Fruit fly (Drosophila melanogaster) whole organism, embryonic: Measurements from ENCODE around the gene mRpS2.

ENCODE experiments used
- Atf6 ChIP-seq: fragments of 200-800 bp; sonication (Bioruptor generic); IDR thresholded peaks from 2 replicates; pipeline ENCODE4 v1.3.6; 2022; ENCODE audit warnings: missing biosample characterization, missing genetic modification characterization
- CG10959 ChIP-seq: fragments of 200-800 bp; sonication (Bioruptor generic); IDR thresholded peaks from 2 replicates; pipeline ENCODE4 v1.3.6; 2022; ENCODE audit warnings: missing biosample characterization, missing genetic modification characterization
- CG11093 ChIP-seq: fragments of 200-800 bp; sonication (Bioruptor generic); IDR thresholded peaks from 3 replicates; pipeline ENCODE4 v1.3.6; 2022; ENCODE audit warnings: missing biosample characterization, missing genetic modification characterization
- CG11504 ChIP-seq: fragments of 200-800 bp; sonication (Bioruptor generic); optimal IDR thresholded peaks from 3 replicates; lab custom pipeline; 2019; ENCODE audit warnings: missing biosample characterization, mild to moderate bottlenecking, missing genetic modification characterization, moderate library complexity
- CG12219 ChIP-seq: fragments of 200-800 bp; sonication (Bioruptor generic); optimal IDR thresholded peaks from 3 replicates; lab custom pipeline; 2018; ENCODE audit warnings: missing biosample characterization, mild to moderate bottlenecking, missing genetic modification characterization
- CG14014 ChIP-seq: fragments of 200-800 bp; sonication (Bioruptor generic); IDR thresholded peaks from 2 replicates; pipeline ENCODE4 v1.3.6; 2022; ENCODE audit warnings: missing biosample characterization, missing genetic modification characterization
- CG14667 ChIP-seq: fragments of 200-800 bp; sonication (Bioruptor generic); IDR thresholded peaks from 2 replicates; pipeline ENCODE4 v1.3.6; 2022; ENCODE audit warnings: missing biosample characterization, missing genetic modification characterization
- CG14860 ChIP-seq: fragments of 200-800 bp; sonication (Bioruptor generic); IDR thresholded peaks from 3 replicates; pipeline ENCODE4 v1.3.6; 2022; ENCODE audit warnings: missing biosample characterization, missing genetic modification characterization; ENCODE audit not compliant: partially characterized antibody
- CG15514 ChIP-seq: fragments of 200-800 bp; sonication (Bioruptor generic); optimal IDR thresholded peaks from 3 replicates; lab custom pipeline; 2017; ENCODE audit warnings: missing biosample characterization, missing genetic modification characterization, mild to moderate bottlenecking, moderate library complexity, missing genetic modification reagents
- CG17359 ChIP-seq: fragments of 200-800 bp; sonication (Bioruptor generic); optimal IDR thresholded peaks from 3 replicates; lab custom pipeline; 2018; ENCODE audit warnings: missing biosample characterization, mild to moderate bottlenecking, missing genetic modification characterization, moderate library complexity
- CG17568 ChIP-seq: fragments of 200-800 bp; sonication (Bioruptor generic); optimal IDR thresholded peaks from 2 replicates; lab custom pipeline; 2018; ENCODE audit warnings: missing biosample characterization, mild to moderate bottlenecking, missing genetic modification characterization, moderate library complexity
- CG17829 ChIP-seq: fragments of 200-800 bp; optimal IDR thresholded peaks from 2 replicates; lab custom pipeline; 2019; ENCODE audit warnings: missing biosample characterization, mild to moderate bottlenecking, missing genetic modification characterization, moderate library complexity
- CG18011 ChIP-seq: fragments of 200-800 bp; sonication (Bioruptor generic); optimal IDR thresholded peaks from 2 replicates; lab custom pipeline; 2017; ENCODE audit warnings: missing biosample characterization, missing genetic modification characterization, mild to moderate bottlenecking, moderate library complexity, missing genotype
- CG18262 ChIP-seq: fragments of 200-800 bp; optimal IDR thresholded peaks from 3 replicates; lab custom pipeline; 2019; ENCODE audit warnings: missing biosample characterization, mild to moderate bottlenecking, missing genetic modification characterization, moderate library complexity
- CG3065 ChIP-seq: fragments of 200-800 bp; sonication (Bioruptor generic); optimal IDR thresholded peaks from 2 replicates; lab custom pipeline; 2016; ENCODE audit warnings: missing biosample characterization, missing genetic modification characterization
- CG31224 ChIP-seq: fragments of 200-800 bp; sonication (Bioruptor generic); IDR thresholded peaks from 2 replicates; pipeline ENCODE4 v1.3.6; 2022; ENCODE audit warnings: missing biosample characterization, missing genetic modification characterization
- CG3838 ChIP-seq: fragments of 200-800 bp; sonication (Bioruptor generic); optimal IDR thresholded peaks from 3 replicates; lab custom pipeline; 2016; ENCODE audit warnings: missing biosample characterization, missing genetic modification characterization
- CG6765 ChIP-seq: fragments of 200-800 bp; sonication (Bioruptor generic); optimal IDR thresholded peaks from 3 replicates; lab custom pipeline; 2017; ENCODE audit warnings: missing biosample characterization, mild to moderate bottlenecking, missing genetic modification characterization
- CG6854 ChIP-seq: fragments of 200-800 bp; sonication (Bioruptor generic); optimal IDR thresholded peaks from 3 replicates; lab custom pipeline; 2017; ENCODE audit warnings: missing biosample characterization, mild to moderate bottlenecking, missing genetic modification characterization
- CG7556 ChIP-seq: fragments of 200-800 bp; sonication (Bioruptor generic); optimal IDR thresholded peaks from 2 replicates; lab custom pipeline; 2017; ENCODE audit warnings: missing biosample characterization, mild to moderate bottlenecking, missing genetic modification characterization
- CG8924 ChIP-seq: fragments of 200-800 bp; optimal IDR thresholded peaks from 3 replicates; lab custom pipeline; 2019; ENCODE audit warnings: missing biosample characterization, mild to moderate bottlenecking, missing genetic modification characterization, moderate library complexity
- CoRest ChIP-seq: fragments of 200-800 bp; sonication (Bioruptor generic); optimal IDR thresholded peaks from 3 replicates; lab custom pipeline; 2018; ENCODE audit warnings: missing biosample characterization, mild to moderate bottlenecking, missing genetic modification characterization, moderate library complexity
- Elba2 ChIP-seq: fragments of 200-800 bp; sonication (Bioruptor generic); optimal IDR thresholded peaks from 3 replicates; lab custom pipeline; 2016; ENCODE audit warnings: missing biosample characterization, missing genetic modification characterization
- Fer2 ChIP-seq: fragments of 200-800 bp; sonication (Bioruptor generic); optimal IDR thresholded peaks from 2 replicates; lab custom pipeline; 2018; ENCODE audit warnings: missing biosample characterization, mild to moderate bottlenecking, missing genetic modification characterization, moderate library complexity
- Gug ChIP-seq: fragments of 200-800 bp; sonication (Bioruptor generic); IDR thresholded peaks from 4 replicates; pipeline ENCODE4 v1.3.6; 2022; ENCODE audit warnings: missing biosample characterization, missing genetic modification characterization
- HLH4C ChIP-seq: fragments of 200-800 bp; sonication (Bioruptor generic); IDR thresholded peaks from 3 replicates; pipeline ENCODE4 v1.3.6; 2022; ENCODE audit warnings: missing biosample characterization, missing genetic modification characterization; ENCODE audit not compliant: partially characterized antibody
- HLHmδ ChIP-seq: fragments of 200-800 bp; sonication (Bioruptor generic); optimal IDR thresholded peaks from 2 replicates; lab custom pipeline; 2018; ENCODE audit warnings: missing biosample characterization, mild to moderate bottlenecking, missing genetic modification characterization, moderate library complexity
- Hmr ChIP-seq: fragments of 200-800 bp; sonication (Bioruptor generic); optimal IDR thresholded peaks from 3 replicates; lab custom pipeline; 2017; ENCODE audit warnings: mild to moderate bottlenecking, missing biosample characterization, missing genetic modification reagents, missing genetic modification characterization
- Lim3 ChIP-seq: fragments of 200-800 bp; sonication (Bioruptor generic); IDR thresholded peaks from 2 replicates; pipeline ENCODE4 v1.3.6; 2022; ENCODE audit warnings: missing biosample characterization, missing genetic modification characterization
- Max ChIP-seq: fragments of 200-800 bp; sonication (Bioruptor generic); optimal IDR thresholded peaks from 2 replicates; lab custom pipeline; 2016; ENCODE audit warnings: missing biosample characterization, mild to moderate bottlenecking, missing genetic modification characterization
- NC2β ChIP-seq: fragments of 200-800 bp; sonication (Bioruptor generic); optimal IDR thresholded peaks from 2 replicates; lab custom pipeline; 2016; ENCODE audit warnings: missing biosample characterization, missing genetic modification characterization
- Neu2 ChIP-seq: fragments of 200-800 bp; sonication (Bioruptor generic); optimal IDR thresholded peaks from 3 replicates; lab custom pipeline; 2016; ENCODE audit warnings: missing biosample characterization, missing genetic modification characterization, borderline replicate concordance
- Optix ChIP-seq: fragments of 200-800 bp; sonication (Bioruptor generic); IDR thresholded peaks from 3 replicates; pipeline ENCODE4 v1.3.6; 2022; ENCODE audit warnings: missing biosample characterization, missing genetic modification characterization
- Vsx1 ChIP-seq: fragments of 200-800 bp; sonication (Bioruptor generic); optimal IDR thresholded peaks from 2 replicates; lab custom pipeline; 2017; ENCODE audit warnings: missing biosample characterization, mild to moderate bottlenecking, missing genetic modification characterization, missing genetic modification reagents
- ash1 ChIP-seq: fragments of 200-800 bp; sonication (Bioruptor generic); optimal IDR thresholded peaks from 2 replicates; lab custom pipeline; 2018; ENCODE audit warnings: missing biosample characterization, mild to moderate bottlenecking, missing genetic modification characterization
- bcd ChIP-seq: fragments of 200-800 bp; sonication (Bioruptor generic); optimal IDR thresholded peaks from 2 replicates; lab custom pipeline; 2017; ENCODE audit warnings: missing biosample characterization, mild to moderate bottlenecking, missing genetic modification characterization
- br ChIP-seq: fragments of >200 bp; optimal IDR thresholded peaks from 2 replicates; lab custom pipeline; 2017
- bsh ChIP-seq, 2 experiments: fragments of 200-800 bp; sonication (Bioruptor generic); optimal IDR thresholded peaks; 2 replicates each; lab custom pipeline; 2017 to 2018; ENCODE audit warnings: mild to moderate bottlenecking in 2 of 2, missing biosample characterization in 2 of 2, missing genetic modification characterization in 2 of 2, moderate library complexity in 1 of 2
- chif ChIP-seq, 2 experiments: fragments of 200-800 bp; sonication (Bioruptor generic); optimal IDR thresholded peaks; 3 replicates each; lab custom pipeline; 2016; ENCODE audit warnings: missing biosample characterization in 2 of 2, missing genetic modification characterization in 2 of 2
- dimm ChIP-seq: fragments of 200-800 bp; sonication (Bioruptor generic); IDR thresholded peaks from 2 replicates; pipeline ENCODE4 v1.3.6; 2022; ENCODE audit warnings: missing biosample characterization, missing genetic modification characterization
- gro ChIP-seq: fragments of 200-800 bp; sonication (Bioruptor generic); optimal IDR thresholded peaks from 2 replicates; lab custom pipeline; 2016; ENCODE audit warnings: missing biosample characterization, missing genetic modification characterization
- gsb ChIP-seq: fragments of 200-800 bp; sonication (Bioruptor generic); IDR thresholded peaks from 2 replicates; pipeline ENCODE4 v1.3.6; 2022; ENCODE audit warnings: missing biosample characterization, missing genetic modification characterization
- inv ChIP-seq: fragments of 200-800 bp; sonication (Bioruptor generic); IDR thresholded peaks from 2 replicates; pipeline ENCODE4 v1.3.6; 2022; ENCODE audit warnings: missing biosample characterization, missing genetic modification characterization; ENCODE audit not compliant: partially characterized antibody
- mirr ChIP-seq: fragments of 200-800 bp; sonication (Bioruptor generic); optimal IDR thresholded peaks from 3 replicates; lab custom pipeline; 2018; ENCODE audit warnings: missing biosample characterization, mild to moderate bottlenecking, missing genetic modification characterization
- onecut ChIP-seq: fragments of 200-800 bp; sonication (Bioruptor generic); IDR thresholded peaks from 2 replicates; pipeline ENCODE4 v1.3.6; 2022; ENCODE audit warnings: missing biosample characterization, missing genetic modification characterization
- ranshi ChIP-seq: fragments of 200-800 bp; sonication (Bioruptor generic); IDR thresholded peaks from 2 replicates; pipeline ENCODE4 v1.3.6; 2022; ENCODE audit warnings: missing biosample characterization, missing genetic modification characterization
- sc ChIP-seq, 3 experiments: fragments of >200 bp in 2 of 3; fragments of 200-800 bp in 1 of 3; sonication (Bioruptor generic) in 1 of 3; optimal IDR thresholded peaks; 2 replicates in 2 of 3; 3 replicates in 1 of 3; lab custom pipeline; 2017; ENCODE audit warnings: mild to moderate bottlenecking in 1 of 3, missing biosample characterization in 1 of 3, missing genetic modification characterization in 1 of 3, missing genetic modification reagents in 1 of 3
- sr ChIP-seq: fragments of 200-800 bp; sonication (Bioruptor generic); IDR thresholded peaks from 3 replicates; pipeline ENCODE4 v1.3.6; 2022; ENCODE audit warnings: missing biosample characterization, missing genetic modification characterization
- zen2 ChIP-seq: fragments of 200-800 bp; sonication (Bioruptor generic); IDR thresholded peaks from 3 replicates; pipeline ENCODE4 v1.3.6; 2022; ENCODE audit warnings: missing biosample characterization, missing genetic modification characterization; ENCODE audit not compliant: partially characterized antibody

mRpS2 gene

dm6 chr2L:4847191-4847853 lies 2.9 kb downstream of the mRpS2 start, which contains the start of the genes mxt and CG11927 (continued):
- no peak for TF ChIP-seq CG17568 (GFP tag; lab: Kevin White, UChicago)
- TF ChIP-seq Hmr (GFP tag; lab: Kevin White, UChicago) = no peak
- no peak for TF ChIP-seq CG12219 (GFP tag; lab: Kevin White, UChicago)
- TF ChIP-seq Gug (GFP tag; lab: Robert Waterston, UW) = peak; percentile 83
- TF ChIP-seq CG14014 (GFP tag; lab: Robert Waterston, UW) = 0 out of 2 replicates have a peak, but pooled peaks have one; percentile 45
- TF ChIP-seq HLHmδ (GFP tag; lab: Kevin White, UChicago) = no peak
- TF ChIP-seq CG17359 = peak; percentile 8
- TF ChIP-seq inv (GFP tag; lab: Robert Waterston, UW) = peak; percentile 81
- no peak for TF ChIP-seq ash1 (GFP tag; lab: Kevin White, UChicago)
- no peak for TF ChIP-seq br (lab: Kevin White, UChicago)
- no peak for TF ChIP-seq Vsx1 (GFP tag; lab: Kevin White, UChicago)
- TF ChIP-seq zen2 (GFP tag; lab: Robert Waterston, UW) = peak; percentile 86
- 0 out of 2 replicates have a peak, but pooled peaks have one; percentile 19 for TF ChIP-seq CG14667 (GFP tag; lab: Robert Waterston, UW)
- peak; percentile 40; the same call in 1 of the 3 replicates for TF ChIP-seq Optix (GFP tag; lab: Robert Waterston, UW)
- no peak for TF ChIP-seq Atf6 (GFP tag; lab: Robert Waterston, UW)
- TF ChIP-seq CG3065 (GFP tag; lab: Kevin White, UChicago) = no peak
- TF ChIP-seq gro (GFP tag; lab: Kevin White, UChicago) = no peak
- no peak for TF ChIP-seq bcd (GFP tag; lab: Kevin White, UChicago)
- TF ChIP-seq Elba2 (GFP tag; lab: Kevin White, UChicago) = no peak
- TF ChIP-seq mirr (GFP tag; lab: Kevin White, UChicago) = no peak
- 0 out of 3 replicates have a peak, but pooled peaks have one; percentile 31 for TF ChIP-seq CG11093 (GFP tag; lab: Robert Waterston, UW)
- TF ChIP-seq Fer2 (tag; lab: Kevin White, UChicago) = peak; percentile 12
- peak; percentile 58 for TF ChIP-seq Max
- TF ChIP-seq CG18262 (tag; lab: Kevin White, UChicago) = peak; percentile 40
- TF ChIP-seq CG10959 (GFP tag; lab: Robert Waterston, UW) = no peak
- TF ChIP-seq CG3838 (GFP tag; lab: Kevin White, UChicago) = peak; percentile 7
- TF ChIP-seq NC2β (GFP tag; lab: Kevin White, UChicago) = no peak
- no peak for TF ChIP-seq sr
- no peak for TF ChIP-seq CG6854
- TF ChIP-seq CG11504 (tag; lab: Kevin White, UChicago) = no peak
- no peak for TF ChIP-seq gsb (GFP tag; lab: Robert Waterston, UW)
- no peak for TF ChIP-seq CG31224 (GFP tag; lab: Robert Waterston, UW)
- TF ChIP-seq CoRest (tag; lab: Kevin White, UChicago) = peak; percentile 82
- TF ChIP-seq ranshi (GFP tag; lab: Robert Waterston, UW) = no peak
- no peak for TF ChIP-seq dimm (GFP tag; lab: Robert Waterston, UW)
- TF ChIP-seq onecut (GFP tag; lab: Robert Waterston, UW) = no peak; the same call in 1 of the 2 replicates
- no peak for TF ChIP-seq CG6765 (GFP tag; lab: Kevin White, UChicago)
- TF ChIP-seq HLH4C (GFP tag; lab: Robert Waterston, UW) = peak; percentile 76; the same call in 2 of the 3 replicates
- TF ChIP-seq Neu2 (GFP tag; lab: Kevin White, UChicago) = no peak
- TF ChIP-seq sc (optimal IDR thresholded peaks at IDR 0.05; lab: Kevin White, UChicago) = no peak
- TF ChIP-seq sc (GFP tag; optimal IDR thresholded peaks at IDR 0.05; lab: Kevin White, UChicago) = no peak
- peak; percentile 5 to 23 for TF ChIP-seq chif (GFP tag; optimal IDR thresholded peaks at IDR 0.05; lab: Kevin White, UChicago)
- TF ChIP-seq CG18011 (GFP tag; lab: Kevin White, UChicago) = no peak
- no peak for TF ChIP-seq Lim3
- TF ChIP-seq CG7556 (GFP tag; lab: Kevin White, UChicago) = no peak
- TF ChIP-seq CG15514 (GFP tag; lab: Kevin White, UChicago) = peak; percentile 94
- peak; percentile 56 for TF ChIP-seq CG8924 (tag; lab: Kevin White, UChicago)
- peak; percentile 78 for TF ChIP-seq CG14860 (GFP tag; lab: Robert Waterston, UW)
- peak; percentile 17 for TF ChIP-seq CG17829
- peak in 1 of 2 experiments; percentile 1 for TF ChIP-seq bsh (GFP tag; optimal IDR thresholded peaks at IDR 0.05; lab: Kevin White, UChicago)
